Fruit fly (Drosophila melanogaster) whole organism, embryonic: Measurements from ENCODE around the gene wrm2.

ENCODE experiments used
- Antp ChIP-seq: fragments of 200-800 bp; sonication (Bioruptor generic); optimal IDR thresholded peaks from 3 replicates; lab custom pipeline; 2016; ENCODE audit warnings: missing biosample characterization, missing genetic modification characterization
- Atf6 ChIP-seq: fragments of 200-800 bp; sonication (Bioruptor generic); IDR thresholded peaks from 2 replicates; pipeline ENCODE4 v1.3.6; 2022; ENCODE audit warnings: missing biosample characterization, missing genetic modification characterization
- CG10209 ChIP-seq: fragments of 200-800 bp; sonication (Bioruptor generic); optimal IDR thresholded peaks from 3 replicates; lab custom pipeline; 2017; ENCODE audit warnings: missing biosample characterization, mild to moderate bottlenecking, missing genetic modification characterization, missing genetic modification reagents
- CG1024 ChIP-seq: fragments of 200-800 bp; sonication (Bioruptor generic); IDR thresholded peaks from 2 replicates; pipeline ENCODE4 v1.3.6; 2022; ENCODE audit warnings: missing biosample characterization, missing genetic modification characterization
- CG11695 ChIP-seq: fragments of 200-800 bp; sonication (Bioruptor generic); IDR thresholded peaks from 3 replicates; pipeline ENCODE4 v1.3.6; 2022; ENCODE audit warnings: missing biosample characterization, missing genetic modification characterization
- CG12236 ChIP-seq: fragments of 200-800 bp; sonication (Bioruptor generic); optimal IDR thresholded peaks from 2 replicates; lab custom pipeline; 2016; ENCODE audit warnings: missing biosample characterization, missing genetic modification characterization
- CG12744 ChIP-seq: fragments of 200-800 bp; sonication (Bioruptor generic); optimal IDR thresholded peaks from 2 replicates; lab custom pipeline; 2016; ENCODE audit warnings: missing biosample characterization, missing genetic modification characterization
- CG12942 ChIP-seq: fragments of 200-800 bp; sonication (Bioruptor generic); optimal IDR thresholded peaks from 3 replicates; lab custom pipeline; 2016; ENCODE audit warnings: missing biosample characterization, missing genetic modification characterization
- CG13287 ChIP-seq: fragments of 200-800 bp; sonication (Bioruptor generic); IDR thresholded peaks from 2 replicates; pipeline ENCODE4 v1.3.6; 2022; ENCODE audit warnings: missing biosample characterization, missing genetic modification characterization; ENCODE audit not compliant: partially characterized antibody
- CG1647 ChIP-seq: fragments of 200-800 bp; sonication (Bioruptor generic); optimal IDR thresholded peaks from 3 replicates; lab custom pipeline; 2016; ENCODE audit warnings: missing biosample characterization, missing genetic modification characterization
- CG17385 ChIP-seq: fragments of 200-800 bp; sonication (Bioruptor generic); optimal IDR thresholded peaks from 3 replicates; lab custom pipeline; 2018; ENCODE audit warnings: missing biosample characterization, mild to moderate bottlenecking, missing genetic modification characterization
- CG17912 ChIP-seq: fragments of 200-800 bp; sonication (Bioruptor generic); optimal IDR thresholded peaks from 2 replicates; lab custom pipeline; 2018; ENCODE audit warnings: missing biosample characterization, mild to moderate bottlenecking, missing genetic modification characterization
- CG18764 ChIP-seq: fragments of 200-800 bp; sonication (Bioruptor generic); optimal IDR thresholded peaks from 3 replicates; lab custom pipeline; 2016; ENCODE audit warnings: missing biosample characterization, missing genetic modification characterization
- CG31365 ChIP-seq: fragments of 200-800 bp; sonication (Bioruptor generic); optimal IDR thresholded peaks from 2 replicates; lab custom pipeline; 2018; ENCODE audit warnings: missing biosample characterization, mild to moderate bottlenecking, missing genetic modification characterization
- CG34224 ChIP-seq: fragments of 200-800 bp; sonication (Bioruptor generic); IDR thresholded peaks from 3 replicates; pipeline ENCODE4 v1.3.6; 2022; ENCODE audit warnings: missing biosample characterization, missing genetic modification characterization; ENCODE audit not compliant: partially characterized antibody
- CG34376 ChIP-seq: fragments of 200-800 bp; sonication (Bioruptor generic); optimal IDR thresholded peaks from 2 replicates; lab custom pipeline; 2018; ENCODE audit warnings: missing biosample characterization, mild to moderate bottlenecking, missing genetic modification characterization
- CG34422 ChIP-seq: fragments of 200-800 bp; sonication (Bioruptor generic); IDR thresholded peaks from 3 replicates; pipeline ENCODE4 v1.3.6; 2022; ENCODE audit warnings: missing biosample characterization, missing genetic modification characterization
- CG6854 ChIP-seq: fragments of 200-800 bp; sonication (Bioruptor generic); optimal IDR thresholded peaks from 3 replicates; lab custom pipeline; 2017; ENCODE audit warnings: missing biosample characterization, mild to moderate bottlenecking, missing genetic modification characterization
- CG7271 ChIP-seq: fragments of 200-800 bp; sonication (Bioruptor generic); optimal IDR thresholded peaks from 2 replicates; lab custom pipeline; 2018; ENCODE audit warnings: missing biosample characterization, mild to moderate bottlenecking, missing genetic modification characterization, moderate library complexity
- CG7786 ChIP-seq: fragments of 200-800 bp; sonication (Bioruptor generic); optimal IDR thresholded peaks from 2 replicates; lab custom pipeline; 2016; ENCODE audit warnings: missing biosample characterization, missing genetic modification characterization
- CG7987 ChIP-seq: fragments of 200-800 bp; sonication (Bioruptor generic); optimal IDR thresholded peaks from 2 replicates; lab custom pipeline; 2018; ENCODE audit warnings: missing biosample characterization, mild to moderate bottlenecking, missing genetic modification characterization, moderate library complexity
- CG8281 ChIP-seq: fragments of 200-800 bp; sonication (Bioruptor generic); optimal IDR thresholded peaks from 2 replicates; lab custom pipeline; 2018; ENCODE audit warnings: missing biosample characterization, mild to moderate bottlenecking, missing genetic modification characterization, moderate library complexity
- CG8944 ChIP-seq: fragments of 200-800 bp; sonication (Bioruptor generic); optimal IDR thresholded peaks from 3 replicates; lab custom pipeline; 2016; ENCODE audit warnings: missing biosample characterization, missing genetic modification characterization
- Doc3 ChIP-seq: fragments of 200-800 bp; sonication (Bioruptor generic); IDR thresholded peaks from 3 replicates; pipeline ENCODE4 v1.3.6; 2022; ENCODE audit warnings: missing biosample characterization, missing genetic modification characterization; ENCODE audit not compliant: partially characterized antibody
- E2f2 ChIP-seq: fragments of 200-800 bp; sonication (Bioruptor generic); IDR thresholded peaks from 2 replicates; pipeline ENCODE4 v1.3.6; 2022; ENCODE audit warnings: missing biosample characterization, missing genetic modification characterization
- ERR ChIP-seq: fragments of 200-800 bp; sonication (Bioruptor generic); optimal IDR thresholded peaks from 2 replicates; lab custom pipeline; 2016; ENCODE audit warnings: missing biosample characterization, missing genetic modification characterization
- HLH3B ChIP-seq: fragments of 200-800 bp; sonication (Bioruptor generic); IDR thresholded peaks from 2 replicates; pipeline ENCODE4 v1.3.6; 2022; ENCODE audit warnings: missing biosample characterization, missing genetic modification characterization
- HLH4C ChIP-seq: fragments of 200-800 bp; sonication (Bioruptor generic); IDR thresholded peaks from 3 replicates; pipeline ENCODE4 v1.3.6; 2022; ENCODE audit warnings: missing biosample characterization, missing genetic modification characterization; ENCODE audit not compliant: partially characterized antibody
- Hr39 ChIP-seq: fragments of >200 bp; optimal IDR thresholded peaks from 2 replicates; lab custom pipeline; 2017
- Jarid2 ChIP-seq: fragments of 200-800 bp; sonication (Bioruptor generic); optimal IDR thresholded peaks from 3 replicates; lab custom pipeline; 2017; ENCODE audit warnings: mild to moderate bottlenecking, missing biosample characterization, missing genetic modification reagents, missing genetic modification characterization
- cas ChIP-seq: fragments of 200-800 bp; sonication (Bioruptor generic); IDR thresholded peaks from 2 replicates; pipeline ENCODE4 v1.3.6; 2022; ENCODE audit warnings: missing biosample characterization, missing genetic modification characterization
- chm ChIP-seq: fragments of 200-800 bp; sonication (Bioruptor generic); IDR thresholded peaks from 2 replicates; pipeline ENCODE4 v1.3.6; 2022; ENCODE audit warnings: missing biosample characterization, missing genetic modification characterization
- exex ChIP-seq: fragments of 200-800 bp; sonication (Bioruptor generic); optimal IDR thresholded peaks from 4 replicates; lab custom pipeline; 2018; ENCODE audit warnings: missing biosample characterization, mild to moderate bottlenecking, missing genetic modification characterization, moderate library complexity
- fd102C ChIP-seq: fragments of 200-800 bp; sonication (Bioruptor generic); optimal IDR thresholded peaks from 2 replicates; lab custom pipeline; 2018; ENCODE audit warnings: missing biosample characterization, mild to moderate bottlenecking, missing genetic modification characterization, moderate library complexity
- fd96Cb ChIP-seq: fragments of 200-800 bp; sonication (Bioruptor generic); optimal IDR thresholded peaks from 2 replicates; lab custom pipeline; 2018; ENCODE audit warnings: missing biosample characterization, mild to moderate bottlenecking, missing genetic modification characterization, moderate library complexity
- fu2 ChIP-seq: fragments of 200-800 bp; sonication (Bioruptor generic); optimal IDR thresholded peaks from 2 replicates; lab custom pipeline; 2016; ENCODE audit warnings: missing biosample characterization, missing genetic modification characterization
- gcm ChIP-seq: fragments of 200-800 bp; sonication (Bioruptor generic); optimal IDR thresholded peaks from 2 replicates; lab custom pipeline; 2019; ENCODE audit warnings: missing biosample characterization, mild to moderate bottlenecking, missing genetic modification characterization, moderate library complexity
- gcm2 ChIP-seq: fragments of 200-800 bp; sonication (Bioruptor generic); optimal IDR thresholded peaks from 2 replicates; lab custom pipeline; 2016; ENCODE audit warnings: missing biosample characterization, missing genetic modification characterization
- ind ChIP-seq: fragments of 200-800 bp; sonication (Bioruptor generic); optimal IDR thresholded peaks from 3 replicates; lab custom pipeline; 2016; ENCODE audit warnings: missing biosample characterization, missing genetic modification characterization
- insv ChIP-seq, 2 experiments: fragments of 200-800 bp; sonication (Bioruptor generic); optimal IDR thresholded peaks; 3 replicates each; lab custom pipeline; 2016 to 2018; ENCODE audit warnings: missing biosample characterization in 2 of 2, missing genetic modification characterization in 2 of 2
- jing ChIP-seq: fragments of 200-800 bp; sonication (Bioruptor generic); optimal IDR thresholded peaks from 2 replicates; lab custom pipeline; 2018; ENCODE audit warnings: missing biosample characterization, mild to moderate bottlenecking, missing genetic modification characterization
- kah ChIP-seq: fragments of 200-800 bp; sonication (Bioruptor generic); optimal IDR thresholded peaks from 2 replicates; lab custom pipeline; 2018; ENCODE audit warnings: missing biosample characterization, mild to moderate bottlenecking, missing genetic modification characterization
- kay ChIP-seq: fragments of 200-800 bp; sonication (Bioruptor generic); optimal IDR thresholded peaks from 2 replicates; lab custom pipeline; 2016; ENCODE audit warnings: missing biosample characterization, missing genetic modification characterization
- oc ChIP-seq: fragments of 200-800 bp; sonication (Bioruptor generic); optimal IDR thresholded peaks from 2 replicates; lab custom pipeline; 2018; ENCODE audit warnings: missing biosample characterization, mild to moderate bottlenecking, missing genetic modification characterization, moderate library complexity
- pho ChIP-seq: fragments of 200-800 bp; sonication (Bioruptor generic); optimal IDR thresholded peaks from 2 replicates; lab custom pipeline; 2016; ENCODE audit warnings: missing biosample characterization, missing genetic modification characterization
- prd ChIP-seq, 3 experiments: fragments of >200 bp in 2 of 3; fragments of 200-800 bp in 1 of 3; sonication (Bioruptor generic) in 1 of 3; optimal IDR thresholded peaks in 2 of 3; IDR thresholded peaks in 1 of 3; 2 replicates in 2 of 3; 3 replicates in 1 of 3; pipeline versions ENCODE4 v1.3.6 to Lab custom; 2017 to 2022; ENCODE audit warnings: missing biosample characterization in 1 of 3, missing genetic modification characterization in 1 of 3
- schlank ChIP-seq: fragments of 200-800 bp; sonication (Bioruptor generic); optimal IDR thresholded peaks from 2 replicates; lab custom pipeline; 2018; ENCODE audit warnings: missing biosample characterization, mild to moderate bottlenecking, missing genetic modification characterization
- scrt ChIP-seq: fragments of 200-800 bp; sonication (Bioruptor generic); optimal IDR thresholded peaks from 2 replicates; lab custom pipeline; 2018; ENCODE audit warnings: missing biosample characterization, mild to moderate bottlenecking, missing genetic modification characterization, moderate library complexity
- ssp ChIP-seq: fragments of 200-800 bp; sonication (Bioruptor generic); IDR thresholded peaks from 2 replicates; pipeline ENCODE4 v1.3.6; 2022; ENCODE audit warnings: missing biosample characterization, missing genetic modification characterization
- twi ChIP-seq: fragments of 200-800 bp; optimal IDR thresholded peaks from 2 replicates; lab custom pipeline; 2019; ENCODE audit warnings: missing biosample characterization, mild to moderate bottlenecking, missing genetic modification characterization, moderate library complexity
- zf30C ChIP-seq: fragments of 200-800 bp; sonication (Bioruptor generic); optimal IDR thresholded peaks from 3 replicates; lab custom pipeline; 2018; ENCODE audit warnings: missing biosample characterization, mild to moderate bottlenecking, missing genetic modification characterization

The wrm2 gene

DNA sequence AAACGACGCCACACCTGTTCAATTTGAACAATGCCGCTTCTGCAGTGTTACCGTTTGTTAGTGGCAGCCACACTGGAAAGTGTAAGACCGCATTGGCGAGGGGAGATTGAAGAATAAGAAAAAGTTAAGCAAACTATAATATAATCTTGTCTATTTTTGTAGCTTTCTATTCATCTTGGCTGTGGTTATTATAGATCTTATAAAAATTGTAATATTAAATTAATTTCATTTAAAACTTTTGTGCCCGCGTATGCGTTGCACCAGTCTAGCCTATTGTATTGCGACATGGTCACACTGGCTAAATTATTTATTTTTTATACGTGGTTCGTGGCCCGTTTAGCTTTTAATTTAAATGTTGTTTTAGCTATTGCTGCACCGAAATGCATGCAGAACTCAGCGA is 11.7 kb downstream of the wrm2 start, which contains the start of the genes RhoGEF4 and Rint1 (continued):
- TF ChIP-seq CG12942 (GFP tag; lab: Kevin White, UChicago): peak; percentile 64
- TF ChIP-seq twi (tag; lab: Kevin White, UChicago): no peak
- TF ChIP-seq chm (GFP tag; lab: Robert Waterston, UW): no peak
- TF ChIP-seq CG12744: no peak
- TF ChIP-seq E2f2 (GFP tag; lab: Robert Waterston, UW): peak; percentile 97
- TF ChIP-seq kah (GFP tag; lab: Kevin White, UChicago): peak; percentile 36
- TF ChIP-seq prd (optimal IDR thresholded peaks at IDR 0.05; lab: Kevin White, UChicago): no peak
- TF ChIP-seq prd (GFP tag; IDR thresholded peaks at IDR 0.05; lab: Robert Waterston, UW): peak; percentile 89
- peak; percentile 49 for TF ChIP-seq CG18764
- TF ChIP-seq CG12236 (GFP tag; lab: Kevin White, UChicago): no peak
- TF ChIP-seq jing (GFP tag; lab: Kevin White, UChicago): no peak
- no peak for TF ChIP-seq Antp (GFP tag; lab: Kevin White, UChicago)
- peak; percentile 55 for TF ChIP-seq CG1024
- peak; percentile 13 for TF ChIP-seq CG7987 (GFP tag; lab: Kevin White, UChicago)
- peak; percentile 38 for TF ChIP-seq CG7786 (GFP tag; lab: Kevin White, UChicago)
- no peak for TF ChIP-seq CG31365
- TF ChIP-seq CG13287 (GFP tag; lab: Robert Waterston, UW): peak; percentile 55; the same call in 1 of the 2 replicates
- peak; percentile 39 for TF ChIP-seq CG8944
- TF ChIP-seq CG34376 (GFP tag; lab: Kevin White, UChicago): no peak
- no peak for TF ChIP-seq fu2
- peak; percentile 68 for TF ChIP-seq ind (GFP tag; lab: Kevin White, UChicago)
- no peak for TF ChIP-seq Hr39 (lab: Kevin White, UChicago)
- peak; percentile 37 for TF ChIP-seq CG1647 (GFP tag; lab: Kevin White, UChicago)
- no peak for TF ChIP-seq CG7271 (tag; lab: Kevin White, UChicago)
- no peak for TF ChIP-seq CG6854 (GFP tag; lab: Kevin White, UChicago)
- 0 out of 2 replicates have a peak, but pooled peaks have one; percentile 62 for TF ChIP-seq Atf6 (GFP tag; lab: Robert Waterston, UW)
- TF ChIP-seq pho (GFP tag; lab: Kevin White, UChicago): peak; percentile 44
- TF ChIP-seq CG8281 (tag; lab: Kevin White, UChicago): no peak
- TF ChIP-seq ERR (GFP tag; lab: Kevin White, UChicago): no peak
- TF ChIP-seq exex: no peak
- no peak for TF ChIP-seq CG34224 (GFP tag; lab: Robert Waterston, UW)
- TF ChIP-seq Doc3: no peak
- TF ChIP-seq schlank (tag; lab: Kevin White, UChicago): no peak
- no peak for TF ChIP-seq CG11695
- TF ChIP-seq fd96Cb: peak; percentile 43
- no peak for TF ChIP-seq zf30C (GFP tag; lab: Kevin White, UChicago)
- no peak for TF ChIP-seq fd102C
- TF ChIP-seq insv (GFP tag; optimal IDR thresholded peaks at IDR 0.05; lab: Kevin White, UChicago): no peak
- peak; percentile 76; the same call in 2 of the 3 replicates for TF ChIP-seq CG34422 (GFP tag; lab: Robert Waterston, UW)
- TF ChIP-seq CG17912 (GFP tag; lab: Kevin White, UChicago): no peak
- TF ChIP-seq cas (GFP tag; lab: Robert Waterston, UW): 0 out of 2 replicates have a peak, but pooled peaks have one; percentile 55
- TF ChIP-seq gcm2 (GFP tag; lab: Kevin White, UChicago): no peak
- no peak for TF ChIP-seq kay
- TF ChIP-seq HLH4C (GFP tag; lab: Robert Waterston, UW): no peak
- TF ChIP-seq ssp (GFP tag; lab: Robert Waterston, UW): peak; percentile 68
- TF ChIP-seq CG17385 (GFP tag; lab: Kevin White, UChicago): no peak
- TF ChIP-seq oc (tag; lab: Kevin White, UChicago): no peak
- peak; percentile 52; the same call in 1 of the 2 replicates for TF ChIP-seq HLH3B
- no peak for TF ChIP-seq Jarid2 (GFP tag; lab: Kevin White, UChicago)
- peak; percentile 63 for TF ChIP-seq CG10209 (GFP tag; lab: Kevin White, UChicago)
- peak; percentile 58 for TF ChIP-seq gcm (GFP tag; lab: Kevin White, UChicago)
- peak; percentile 61 for TF ChIP-seq scrt (GFP tag; lab: Kevin White, UChicago)
